Worm (Caenorhabditis elegans): ENCODE measurements around the gene F59B2.12.

F59B2.12 gene

ce11 chrIII:9060267-9060666 is 42.9 kb downstream of the F59B2.12 start (continued):
- no peak for TF ChIP-seq nhr-27 (tag; optimal IDR thresholded peaks at IDR 0.05)
- peak; percentile 78 for TF ChIP-seq hrde-1 (tag; optimal IDR thresholded peaks at IDR 0.05; ENCODE audit: borderline replicate concordance)
- TF ChIP-seq rec-8 (tag; optimal IDR thresholded peaks at IDR 0.05): no peak
- TF ChIP-seq lag-1 (GFP tag; IDR thresholded peaks at IDR 0.05): no peak
- no peak for TF ChIP-seq aptf-2 (GFP tag; conservative IDR thresholded peaks at IDR 0.05)
- TF ChIP-seq bed-2 (GFP tag; IDR thresholded peaks at IDR 0.05): no peak
- TF ChIP-seq hmg-20 (GFP tag; IDR thresholded peaks at IDR 0.05): no peak
- no peak for TF ChIP-seq nhr-120 (GFP tag; IDR thresholded peaks at IDR 0.05)
- TF ChIP-seq let-607 (tag; optimal IDR thresholded peaks at IDR 0.05): no peak
- peak; percentile 77 for TF ChIP-seq madf-3 (GFP tag; IDR thresholded peaks at IDR 0.05)
- TF ChIP-seq ztf-22 (GFP tag; optimal IDR thresholded peaks at IDR 0.05): peak; percentile 45
- no peak for TF ChIP-seq snpc-4 (GFP tag; optimal IDR thresholded peaks at IDR 0.05)
- TF ChIP-seq snpc-4 (tag; optimal IDR thresholded peaks at IDR 0.05): peak in 2 of 4 experiments; percentile 14 to 28
- peak; percentile 80 for TF ChIP-seq repo-1 (tag; optimal IDR thresholded peaks at IDR 0.05)
- peak; percentile 5 for TF ChIP-seq athp-1 (tag; optimal IDR thresholded peaks at IDR 0.05)
- TF ChIP-seq unc-130 (GFP tag; optimal IDR thresholded peaks at IDR 0.05): peak; percentile 4
- peak; percentile 57 for TF ChIP-seq madf-10 (tag; optimal IDR thresholded peaks at IDR 0.05)
- TF ChIP-seq B0019.2 (GFP tag; conservative IDR thresholded peaks at IDR 0.05): no peak
- TF ChIP-seq zfh-2 (GFP tag; conservative IDR thresholded peaks at IDR 0.05): no peak
- peak; percentile 91 for TF ChIP-seq Y53G8AR.9 (GFP tag; conservative IDR thresholded peaks at IDR 0.05)
- no peak for TF ChIP-seq madf-8 (GFP tag; conservative IDR thresholded peaks at IDR 0.05)
- TF ChIP-seq F37B4.10 (GFP tag; IDR thresholded peaks at IDR 0.05): no peak
- no peak for TF ChIP-seq ceh-40 (GFP tag; IDR thresholded peaks at IDR 0.05)
- peak; percentile 88; the same call in 1 of the 2 replicates for TF ChIP-seq cebp-2 (GFP tag; IDR thresholded peaks at IDR 0.05)
- no peak for TF ChIP-seq egl-18 (GFP tag; IDR thresholded peaks at IDR 0.05)
- peak; percentile 58; the same call in 1 of the 2 replicates for TF ChIP-seq pbrm-1 (GFP tag; IDR thresholded peaks at IDR 0.05)
- no peak for TF ChIP-seq sdz-38 (tag; optimal IDR thresholded peaks at IDR 0.05)
- TF ChIP-seq snpc-1.3 (tag; optimal IDR thresholded peaks at IDR 0.05; ENCODE audit: insufficient read depth): no peak
- TF ChIP-seq ceh-91 (GFP tag; IDR thresholded peaks at IDR 0.05): no peak
- TF ChIP-seq ZK185.1 (tag; optimal IDR thresholded peaks at IDR 0.05; ENCODE audit: poor library complexity, severe bottlenecking): no peak
- no peak for TF ChIP-seq zim-3 (tag; optimal IDR thresholded peaks at IDR 0.05)
- peak; percentile 30; the same call in 1 of the 2 replicates for TF ChIP-seq madf-6 (GFP tag; IDR thresholded peaks at IDR 0.05)
- TF ChIP-seq efl-1 (GFP tag; optimal IDR thresholded peaks at IDR 0.05): no peak
- no peak for TF ChIP-seq Y53F4B.3 (GFP tag; IDR thresholded peaks at IDR 0.05)
- no peak for TF ChIP-seq T07F8.4 (tag; optimal IDR thresholded peaks at IDR 0.05)
- no peak; the same call in 1 of the 2 replicates for TF ChIP-seq mcd-1 (GFP tag; IDR thresholded peaks at IDR 0.05)
- peak; percentile 53 for TF ChIP-seq lin-54 (GFP tag; optimal IDR thresholded peaks at IDR 0.05)
- TF ChIP-seq sptf-2 (GFP tag; optimal IDR thresholded peaks at IDR 0.05): no peak
- peak; percentile 35 for TF ChIP-seq him-1 (tag; optimal IDR thresholded peaks at IDR 0.05)
- peak; percentile 43; the same call in 1 of the 2 replicates for TF ChIP-seq K11D2.4 (GFP tag; IDR thresholded peaks at IDR 0.05)
- no peak for TF ChIP-seq ztf-28 (GFP tag; IDR thresholded peaks at IDR 0.05)
- TF ChIP-seq lsy-27 (tag; optimal IDR thresholded peaks at IDR 0.05; ENCODE audit: borderline replicate concordance, insufficient read depth): no peak
- no peak for TF ChIP-seq aptf-3 (GFP tag; IDR thresholded peaks at IDR 0.05)
- no peak for TF ChIP-seq bed-1 (GFP tag; IDR thresholded peaks at IDR 0.05)
- no peak for TF ChIP-seq attf-6 (GFP tag; IDR thresholded peaks at IDR 0.05)
- TF ChIP-seq nhr-90 (tag; optimal IDR thresholded peaks at IDR 0.05): peak; percentile 25
- TF ChIP-seq atf-7 (tag; optimal IDR thresholded peaks at IDR 0.05): peak; percentile 75
- no peak for TF ChIP-seq ztf-3 (GFP tag; optimal IDR thresholded peaks at IDR 0.05)
